Fruit fly (Drosophila melanogaster): Measurements from ENCODE around the gene CG31465.

Gene CG31465

dm6 chr3R:21921363-21922208, 41.0 kb downstream of the CG31465 start:
- TF ChIP-seq CrebA (GFP tag; optimal IDR thresholded peaks at IDR 0.05; ENCODE audit: borderline replicate concordance), result no peak
- TF ChIP-seq Sp1 (GFP tag; optimal IDR thresholded peaks at IDR 0.05), result peak; percentile 75
- TF ChIP-seq Dif (GFP tag; optimal IDR thresholded peaks at IDR 0.05; ENCODE audit: partially characterized antibody), result peak; percentile 19
- peak in 1 of 2 experiments; percentile 68 for TF ChIP-seq foxo (GFP tag; optimal IDR thresholded peaks at IDR 0.05)
- TF ChIP-seq rgr (GFP tag; optimal IDR thresholded peaks at IDR 0.05), result peak; percentile 61
- no peak for TF ChIP-seq Mio (GFP tag; optimal IDR thresholded peaks at IDR 0.05)
- TF ChIP-seq Hnf4 (GFP tag; optimal IDR thresholded peaks at IDR 0.05), result peak; percentile 32
- TF ChIP-seq OdsH (GFP tag; optimal IDR thresholded peaks at IDR 0.05), result peak; percentile 65
- peak; percentile 62 for TF ChIP-seq dmrt93B (GFP tag; optimal IDR thresholded peaks at IDR 0.05)
- no peak for TF ChIP-seq lola (GFP tag; optimal IDR thresholded peaks at IDR 0.05)
- no peak for TF ChIP-seq Hr78 (GFP tag; optimal IDR thresholded peaks at IDR 0.05)
- TF ChIP-seq brk (GFP tag; optimal IDR thresholded peaks at IDR 0.05), result no peak
- no peak for TF ChIP-seq sv (GFP tag; optimal IDR thresholded peaks at IDR 0.05)
- peak; percentile 46 for TF ChIP-seq Jra (GFP tag; optimal IDR thresholded peaks at IDR 0.05)
- TF ChIP-seq HLH106 (tag; optimal IDR thresholded peaks at IDR 0.05), result peak; percentile 69
- TF ChIP-seq Abd-B (GFP tag; optimal IDR thresholded peaks at IDR 0.05), result no peak
- no peak for TF ChIP-seq Myc (optimal IDR thresholded peaks at IDR 0.05)
- TF ChIP-seq Rel (GFP tag; optimal IDR thresholded peaks at IDR 0.05), result no peak
- peak; percentile 96 for TF ChIP-seq Rel (tag; optimal IDR thresholded peaks at IDR 0.05)
- TF ChIP-seq jim (GFP tag; optimal IDR thresholded peaks at IDR 0.05), result peak; percentile 79
- no peak for TF ChIP-seq dsf (GFP tag; optimal IDR thresholded peaks at IDR 0.05; ENCODE audit: borderline replicate concordance)
- TF ChIP-seq CG9705 (GFP tag; optimal IDR thresholded peaks at IDR 0.05), result peak; percentile 46
- TF ChIP-seq Vsx2 (GFP tag; optimal IDR thresholded peaks at IDR 0.05; ENCODE audit: partially characterized antibody), result no peak
- no peak for TF ChIP-seq sage (GFP tag; optimal IDR thresholded peaks at IDR 0.05)
- TF ChIP-seq psq (GFP tag; optimal IDR thresholded peaks at IDR 0.05), result peak; percentile 71
- no peak for TF ChIP-seq N (GFP tag; optimal IDR thresholded peaks at IDR 0.05)
- no peak for TF ChIP-seq CG32264 (GFP tag; optimal IDR thresholded peaks at IDR 0.05)
- TF ChIP-seq br (GFP tag; optimal IDR thresholded peaks at IDR 0.05), result peak; percentile 77
- TF ChIP-seq GATAd (GFP tag; optimal IDR thresholded peaks at IDR 0.05), result no peak
- peak; percentile 71 for TF ChIP-seq pan (optimal IDR thresholded peaks at IDR 0.05)
- peak; percentile 82 for TF ChIP-seq fru (GFP tag; optimal IDR thresholded peaks at IDR 0.05)
- no peak for TF ChIP-seq usp (GFP tag; optimal IDR thresholded peaks at IDR 0.05)
- TF ChIP-seq tai (GFP tag; optimal IDR thresholded peaks at IDR 0.05), result no peak
- TF ChIP-seq Dfd (GFP tag; optimal IDR thresholded peaks at IDR 0.05), result peak; percentile 42
- peak; percentile 12 for TF ChIP-seq Hr83 (GFP tag; optimal IDR thresholded peaks at IDR 0.05; ENCODE audit: poor library complexity, severe bottlenecking)
- TF ChIP-seq ey (GFP tag; optimal IDR thresholded peaks at IDR 0.05), result peak; percentile 77
- no peak for TF ChIP-seq dl (GFP tag; optimal IDR thresholded peaks at IDR 0.05; ENCODE audit: insufficient read depth in 1 of 2, partially characterized antibody in 2 of 2)
- TF ChIP-seq woc (GFP tag; optimal IDR thresholded peaks at IDR 0.05), result peak; percentile 90
- peak; percentile 72 for TF ChIP-seq h (GFP tag; optimal IDR thresholded peaks at IDR 0.05)

dm6 chr3R:21922244-21922643, 41.6 kb downstream of the CG31465 start:
- no peak for TF ChIP-seq Abd-B (GFP tag; optimal IDR thresholded peaks at IDR 0.05)
- no peak for TF ChIP-seq Dfd (GFP tag; optimal IDR thresholded peaks at IDR 0.05)
- TF ChIP-seq fru (GFP tag; optimal IDR thresholded peaks at IDR 0.05), result no peak
- TF ChIP-seq usp (GFP tag; optimal IDR thresholded peaks at IDR 0.05), result no peak
- TF ChIP-seq Rel (GFP tag; optimal IDR thresholded peaks at IDR 0.05), result no peak
- peak; percentile 28 for TF ChIP-seq Rel (tag; optimal IDR thresholded peaks at IDR 0.05)
- no peak for TF ChIP-seq GATAd (GFP tag; optimal IDR thresholded peaks at IDR 0.05)
- TF ChIP-seq dsf (GFP tag; optimal IDR thresholded peaks at IDR 0.05; ENCODE audit: borderline replicate concordance), result no peak
